Fruit fly (Drosophila melanogaster): ENCODE data around the gene CG43088.

Gene CG43088

dm6 chrX:14702058-14702457 lies at the start of gene CG43088:
CG43088 (plus strand) TSS chrX:14702358.
- no peak for TF ChIP-seq Sin3A (optimal IDR thresholded peaks at IDR 0.05)
- no peak for TF ChIP-seq psq (optimal IDR thresholded peaks at IDR 0.05)
- TF ChIP-seq h (optimal IDR thresholded peaks at IDR 0.05) = no peak

- TF ChIP-seq Sin3A (optimal IDR thresholded peaks at IDR 0.05) = no peak
- TF ChIP-seq Myc (optimal IDR thresholded peaks at IDR 0.05) = no peak
- no peak for TF ChIP-seq h (optimal IDR thresholded peaks at IDR 0.05)
- no peak for TF ChIP-seq psq (optimal IDR thresholded peaks at IDR 0.05)
- no peak for TF ChIP-seq ttk (optimal IDR thresholded peaks at IDR 0.05)
- no peak for TF ChIP-seq insv (optimal IDR thresholded peaks at IDR 0.05)
Observed at dm6 chrX:14653691-14654090, 48.5 kb upstream of the CG43088 start, which contains the start of gene NetA. NetA (minus strand) TSS chrX:14653928.

- TF ChIP-seq insv (optimal IDR thresholded peaks at IDR 0.05) (no peak), ttk (optimal IDR thresholded peaks at IDR 0.05) (no peak), psq (optimal IDR thresholded peaks at IDR 0.05) (no peak), h (optimal IDR thresholded peaks at IDR 0.05) (no peak), Myc (optimal IDR thresholded peaks at IDR 0.05) (no peak), Sin3A (optimal IDR thresholded peaks at IDR 0.05) (no peak)
Observed at dm6 chrX:14669233-14669632, 32.9 kb upstream of the CG43088 start.

DNA sequence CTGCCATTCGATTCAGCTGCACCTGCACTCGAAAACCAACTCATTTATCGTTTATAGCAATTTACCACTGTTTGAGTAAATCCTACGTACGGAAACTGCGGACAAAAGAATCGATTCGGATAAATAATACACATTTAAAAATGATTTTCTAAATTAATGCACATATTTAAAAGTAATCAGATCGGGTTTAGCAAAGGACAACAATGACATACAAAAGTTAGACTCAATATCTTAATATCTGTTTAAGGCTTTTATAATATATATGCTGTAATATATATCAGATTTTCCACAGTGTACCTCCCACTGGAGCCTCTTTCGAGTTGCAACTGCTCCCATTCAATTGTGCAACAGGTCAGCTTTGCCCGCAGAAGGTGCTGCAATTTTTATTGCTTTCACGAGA lies 24.0 kb upstream of the CG43088 start:
- TF ChIP-seq psq (optimal IDR thresholded peaks at IDR 0.05) (no peak), Myc (optimal IDR thresholded peaks at IDR 0.05) (no peak), ttk (optimal IDR thresholded peaks at IDR 0.05) (no peak), h (optimal IDR thresholded peaks at IDR 0.05) (no peak), insv (optimal IDR thresholded peaks at IDR 0.05) (no peak), Sin3A (optimal IDR thresholded peaks at IDR 0.05) (no peak)

DNA sequence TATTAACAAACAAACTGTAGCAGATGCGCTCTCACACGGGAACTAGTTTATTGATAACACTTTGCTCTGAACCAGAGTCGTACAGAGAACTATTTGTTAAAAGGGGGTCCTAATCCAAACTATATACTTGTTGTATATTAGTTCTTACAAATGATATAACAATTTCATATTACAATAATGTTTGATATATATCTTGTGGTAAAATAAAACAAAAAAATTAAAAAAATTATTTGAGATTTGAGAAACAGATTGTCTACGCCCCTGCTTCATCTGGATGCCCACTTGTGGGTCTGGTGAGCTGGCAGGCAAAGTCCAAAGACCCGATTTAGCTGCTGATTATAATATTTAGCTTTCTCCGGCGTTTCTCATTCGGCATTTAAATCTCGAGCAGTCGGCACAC lies 23.0 kb upstream of the CG43088 start, which contains the start of gene CG5321:
CG5321 (plus strand) TSS at position 380 of the 400 bp plus-strand sequence.
- TF ChIP-seq psq (optimal IDR thresholded peaks at IDR 0.05) (no peak), insv (optimal IDR thresholded peaks at IDR 0.05) (no peak), Myc (optimal IDR thresholded peaks at IDR 0.05) (no peak), Sin3A (optimal IDR thresholded peaks at IDR 0.05) (no peak), h (optimal IDR thresholded peaks at IDR 0.05) (no peak), ttk (optimal IDR thresholded peaks at IDR 0.05) (no peak)

DNA sequence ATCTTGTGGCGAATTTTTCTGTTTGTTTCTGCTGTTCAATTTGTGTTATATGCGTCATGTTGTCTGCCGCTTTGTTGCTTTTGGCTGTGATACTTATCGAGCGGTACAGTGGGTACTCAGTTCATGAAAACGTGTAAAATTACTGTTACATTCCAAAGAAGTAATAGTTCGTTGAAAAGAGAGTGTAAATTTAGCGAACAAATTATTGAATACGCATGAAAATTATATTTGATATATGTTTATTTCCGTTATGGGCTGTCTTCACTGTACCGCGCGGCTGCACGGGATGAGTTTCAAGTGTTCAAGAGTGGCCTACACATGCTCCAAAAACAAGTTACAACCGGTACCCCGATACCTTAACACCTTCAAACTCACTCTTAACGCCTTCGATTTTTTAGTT lies 13.1 kb upstream of the CG43088 start:
- TF ChIP-seq psq (optimal IDR thresholded peaks at IDR 0.05) (no peak), Myc (optimal IDR thresholded peaks at IDR 0.05) (no peak)

DNA sequence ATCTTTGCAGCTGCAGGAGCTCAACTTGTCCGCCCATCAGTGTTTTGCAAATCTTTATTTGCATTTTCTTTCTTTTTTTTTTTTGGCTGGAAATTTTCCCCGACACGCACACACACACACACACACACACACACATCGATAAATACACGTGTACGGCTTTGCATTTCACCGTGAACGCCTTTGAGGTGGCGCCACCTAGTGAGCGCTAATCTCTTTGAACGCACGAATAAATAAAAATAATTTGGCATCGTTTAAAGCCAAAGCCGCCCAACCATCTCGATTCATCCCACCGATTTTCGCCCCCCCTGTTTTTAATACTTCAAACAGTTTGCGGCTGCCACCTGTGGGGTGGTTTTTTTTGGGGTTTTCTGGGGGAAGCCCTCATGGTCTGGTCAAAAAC lies 10.3 kb downstream of the CG43088 start:
- no peak for TF ChIP-seq insv (optimal IDR thresholded peaks at IDR 0.05)
- TF ChIP-seq ttk (optimal IDR thresholded peaks at IDR 0.05) = no peak
- no peak for TF ChIP-seq Myc (optimal IDR thresholded peaks at IDR 0.05)

- TF ChIP-seq Sin3A (optimal IDR thresholded peaks at IDR 0.05) (no peak), psq (optimal IDR thresholded peaks at IDR 0.05) (no peak), insv (optimal IDR thresholded peaks at IDR 0.05) (no peak), Myc (optimal IDR thresholded peaks at IDR 0.05) (no peak), ttk (optimal IDR thresholded peaks at IDR 0.05) (no peak), h (optimal IDR thresholded peaks at IDR 0.05) (no peak)
Observed at dm6 chrX:14715180-14715579, 13.0 kb downstream of the CG43088 start.

DNA sequence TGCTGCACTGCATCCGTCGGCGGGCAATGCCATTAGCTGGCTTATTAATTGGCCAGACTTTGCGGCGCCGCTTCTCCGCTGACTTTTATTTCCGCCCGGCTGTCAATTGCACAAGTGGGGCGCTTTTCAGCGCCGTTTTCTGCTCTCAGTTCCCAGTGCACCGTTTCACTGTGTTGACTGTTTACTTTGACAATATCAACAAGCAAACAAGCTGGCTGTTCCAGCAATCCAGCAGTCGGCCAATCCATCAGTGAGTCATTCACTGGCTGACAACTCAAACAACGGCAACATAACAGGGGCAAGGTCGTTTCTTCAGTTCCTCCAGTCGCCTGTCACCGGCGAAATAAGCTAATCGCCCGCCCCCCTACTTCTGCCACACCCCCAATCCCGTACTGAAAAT lies 15.1 kb downstream of the CG43088 start:
- no peak for TF ChIP-seq Myc (optimal IDR thresholded peaks at IDR 0.05)
- no peak for TF ChIP-seq insv (optimal IDR thresholded peaks at IDR 0.05)
- no peak for TF ChIP-seq ttk (optimal IDR thresholded peaks at IDR 0.05)
- TF ChIP-seq h (optimal IDR thresholded peaks at IDR 0.05) = no peak
- TF ChIP-seq Sin3A (optimal IDR thresholded peaks at IDR 0.05) = no peak
- TF ChIP-seq psq (optimal IDR thresholded peaks at IDR 0.05) = no peak

- TF ChIP-seq Sin3A (optimal IDR thresholded peaks at IDR 0.05) = no peak
Observed at dm6 chrX:14718842-14719241, 16.7 kb downstream of the CG43088 start, which contains the start of gene hog. hog (minus strand) TSS chrX:14718942.

DNA sequence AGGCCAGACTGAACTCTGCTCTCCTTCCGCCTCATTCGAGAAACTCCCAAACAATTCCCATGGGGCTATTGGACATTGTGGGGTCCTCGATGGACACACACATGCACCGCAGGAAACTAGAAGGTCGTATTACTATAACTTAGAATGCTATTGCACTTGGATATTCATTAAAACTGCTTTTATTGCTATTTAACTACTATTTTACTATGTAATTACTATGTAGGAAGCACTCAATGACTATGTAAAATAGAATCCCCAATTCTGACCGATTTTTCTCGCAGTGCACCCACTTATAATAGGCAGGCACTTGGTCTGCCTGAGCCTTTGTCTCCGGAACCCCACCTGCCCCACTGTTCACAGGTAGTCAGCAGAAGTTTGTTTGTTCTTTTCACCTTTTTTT lies 22.9 kb downstream of the CG43088 start:
- TF ChIP-seq psq (optimal IDR thresholded peaks at IDR 0.05) = no peak
- no peak for TF ChIP-seq Myc (optimal IDR thresholded peaks at IDR 0.05)
- TF ChIP-seq insv (optimal IDR thresholded peaks at IDR 0.05) = no peak
- TF ChIP-seq ttk (optimal IDR thresholded peaks at IDR 0.05) = no peak

DNA sequence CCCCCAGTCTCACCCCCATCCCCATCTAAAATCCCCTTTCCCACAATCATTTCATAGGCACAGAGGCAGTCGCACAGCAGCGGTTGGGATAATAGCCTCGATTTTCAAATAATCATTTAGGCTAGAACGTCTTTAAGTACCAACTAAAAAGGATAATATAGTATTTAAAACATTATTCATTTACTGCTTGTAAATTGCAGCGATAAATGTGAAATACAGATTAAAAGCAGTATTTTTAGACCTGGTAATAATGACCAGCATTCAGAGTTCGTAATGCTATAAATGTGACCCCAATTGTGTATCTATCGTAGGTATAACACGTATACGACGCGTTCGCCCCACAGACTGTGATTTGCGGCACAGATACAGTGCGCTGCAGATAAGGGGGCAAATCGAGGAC lies 25.4 kb downstream of the CG43088 start:
- TF ChIP-seq insv (optimal IDR thresholded peaks at IDR 0.05) (no peak), Sin3A (optimal IDR thresholded peaks at IDR 0.05) (no peak), psq (optimal IDR thresholded peaks at IDR 0.05) (no peak), Myc (optimal IDR thresholded peaks at IDR 0.05) (no peak), ttk (optimal IDR thresholded peaks at IDR 0.05) (no peak)

dm6 chrX:14738420-14738819 lies 36.3 kb downstream of the CG43088 start:
- no peak for TF ChIP-seq insv (optimal IDR thresholded peaks at IDR 0.05)
- TF ChIP-seq ttk (optimal IDR thresholded peaks at IDR 0.05) = no peak
- TF ChIP-seq h (optimal IDR thresholded peaks at IDR 0.05) = no peak
- no peak for TF ChIP-seq Sin3A (optimal IDR thresholded peaks at IDR 0.05)
- TF ChIP-seq Myc (optimal IDR thresholded peaks at IDR 0.05) = no peak
- TF ChIP-seq psq (optimal IDR thresholded peaks at IDR 0.05) = no peak

DNA sequence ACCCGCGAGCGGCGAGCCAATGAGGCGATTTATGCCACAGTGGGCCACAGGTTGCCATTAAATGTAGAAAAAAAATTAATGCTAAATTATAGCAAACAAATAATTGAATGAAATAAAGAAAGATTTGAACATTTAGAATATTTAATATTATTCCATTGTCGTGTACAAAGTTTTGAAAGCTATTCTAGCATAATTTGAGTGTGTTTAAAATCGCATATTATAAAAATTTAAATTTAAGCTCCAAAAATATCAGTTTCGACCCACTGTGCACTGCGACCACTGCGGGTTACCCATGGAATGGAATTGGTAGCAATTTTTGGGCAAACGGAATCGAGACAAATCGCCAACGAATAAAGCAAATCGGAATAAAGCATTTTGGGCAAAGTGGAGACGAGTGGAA lies 41.7 kb downstream of the CG43088 start:
- TF ChIP-seq h (optimal IDR thresholded peaks at IDR 0.05) = no peak
- no peak for TF ChIP-seq ttk (optimal IDR thresholded peaks at IDR 0.05)
- no peak for TF ChIP-seq psq (optimal IDR thresholded peaks at IDR 0.05)
- TF ChIP-seq Myc (optimal IDR thresholded peaks at IDR 0.05) = no peak
- TF ChIP-seq insv (optimal IDR thresholded peaks at IDR 0.05) = no peak
- TF ChIP-seq Sin3A (optimal IDR thresholded peaks at IDR 0.05) = no peak

All from Kc167 (cell line).